Worm (Caenorhabditis elegans) whole organism, dauer: ENCODE results near the gene nfyc-1.

Experiments
- unc-62 ChIP-seq: sonication (generic microtip); optimal IDR thresholded peaks from 2 replicates; lab custom pipeline; 2017; ENCODE audit warnings: missing biosample characterization, missing genetic modification reagents, missing genetic modification characterization

nfyc-1 gene

DNA sequence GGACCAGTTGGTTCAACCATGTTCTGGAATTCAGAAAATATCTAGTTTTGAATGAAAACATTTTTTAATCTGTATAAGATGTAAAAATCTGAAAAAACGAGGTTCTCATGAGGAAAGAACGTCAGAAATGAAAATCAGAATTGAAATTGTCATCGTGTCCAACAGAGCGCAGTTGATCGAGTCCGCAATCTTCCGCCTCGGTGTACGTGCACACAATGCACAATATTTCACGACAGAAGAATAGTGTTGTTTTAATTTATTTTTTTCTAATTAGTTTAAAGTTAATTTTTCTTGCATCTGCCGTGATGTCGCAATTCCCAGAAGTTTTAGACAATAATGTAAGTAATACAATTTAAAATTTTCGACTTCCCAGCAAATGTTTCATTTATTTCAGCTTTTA lies at the start of gene nfyc-1:
Gene nfyc-1, plus strand, starts transcription at position 268 of the 400 bp plus-strand sequence.
- TF ChIP-seq unc-62 = no peak

DNA sequence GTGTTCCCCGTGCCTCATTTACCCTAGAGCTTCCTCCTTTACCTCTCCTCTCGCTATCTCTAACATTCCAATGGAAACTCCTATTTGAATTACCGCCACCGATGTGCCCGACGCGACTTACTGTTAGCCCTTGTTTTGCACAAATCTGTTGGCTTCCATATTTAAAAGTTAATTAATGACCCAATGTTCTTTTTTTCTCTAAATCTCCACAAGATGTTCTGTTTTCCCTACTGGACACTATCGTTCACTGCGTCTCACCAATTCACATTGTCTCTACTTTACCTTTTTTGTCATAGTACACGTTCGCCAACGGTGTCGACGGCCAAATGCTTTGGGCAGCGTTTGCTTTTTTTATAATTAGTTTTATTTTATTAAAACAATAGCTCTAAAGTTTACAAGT lies 43.1 kb upstream of the nfyc-1 start:
- TF ChIP-seq unc-62 = no peak

DNA sequence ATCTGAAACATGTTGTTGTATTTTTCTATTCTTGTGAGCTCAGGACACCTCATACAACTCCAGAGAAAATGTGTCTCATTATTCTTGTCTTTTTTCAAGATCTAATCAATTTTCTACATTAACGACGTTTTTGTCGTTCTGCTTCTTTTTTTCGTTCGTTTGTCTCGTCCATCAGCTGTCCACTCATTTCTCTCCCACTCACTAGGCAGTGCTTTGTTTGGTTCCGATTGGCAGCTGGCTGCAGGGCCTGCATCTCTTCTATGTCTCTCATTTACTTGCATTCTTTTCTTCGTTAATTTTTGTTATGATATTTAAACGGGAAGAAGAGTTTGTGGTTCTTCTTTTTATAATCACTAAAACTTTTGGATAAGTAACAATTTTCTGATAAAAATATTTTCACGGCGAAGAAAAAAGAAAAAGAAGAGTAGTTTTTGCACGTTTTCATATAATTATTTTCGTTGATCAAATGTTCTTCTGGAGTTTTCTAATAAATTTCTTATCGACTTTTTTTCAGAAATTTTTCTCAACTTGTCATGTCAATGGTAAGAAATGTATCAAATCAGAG lies 42.3 kb upstream of the nfyc-1 start, which contains the start of gene 2L52.1:
Gene 2L52.1, plus strand, starts transcription at position 515 of the 565 bp plus-strand sequence.
- TF ChIP-seq unc-62 = no peak

DNA sequence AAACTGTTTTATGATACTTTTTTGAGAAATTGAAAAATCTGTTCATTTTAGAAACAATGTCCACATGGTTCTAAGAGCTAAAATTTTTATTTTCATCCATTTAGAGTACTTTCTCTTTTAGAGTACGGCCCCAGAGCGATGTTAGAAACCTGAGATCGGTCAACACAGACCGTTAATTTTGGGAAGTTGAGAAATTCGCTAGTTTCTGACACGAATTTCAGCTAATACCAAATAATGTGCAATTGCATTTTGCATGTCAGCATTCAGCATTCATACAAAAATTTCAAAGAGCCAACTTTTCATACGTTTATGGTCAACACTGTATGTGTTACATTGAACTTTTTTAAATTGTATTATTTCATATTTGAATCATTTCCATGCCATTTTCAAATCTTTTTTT lies 38.9 kb upstream of the nfyc-1 start:
- TF ChIP-seq unc-62 = no peak

DNA sequence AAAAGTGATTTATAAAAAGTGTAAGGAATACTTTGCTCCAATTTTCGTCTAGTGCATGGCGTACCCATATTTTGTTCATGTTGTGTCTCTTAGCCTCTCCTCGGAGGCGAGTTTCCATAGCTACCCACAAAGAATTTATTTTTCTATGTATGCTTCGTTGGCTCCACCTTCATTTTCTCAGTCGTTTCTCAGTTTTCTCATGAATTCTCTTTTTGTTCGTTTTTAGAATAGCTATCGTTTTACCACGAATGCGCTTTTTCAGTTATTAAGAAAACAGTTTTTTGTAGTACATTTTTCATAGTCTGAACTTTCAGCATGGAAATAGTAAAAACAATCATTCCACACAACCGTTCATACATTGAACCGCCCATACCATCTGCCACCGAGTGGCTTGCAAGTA lies 37.4 kb upstream of the nfyc-1 start, which contains the start of gene osta-1:
Gene osta-1, plus strand, starts transcription at position 309 of the 400 bp plus-strand sequence.
- no peak for TF ChIP-seq unc-62

DNA sequence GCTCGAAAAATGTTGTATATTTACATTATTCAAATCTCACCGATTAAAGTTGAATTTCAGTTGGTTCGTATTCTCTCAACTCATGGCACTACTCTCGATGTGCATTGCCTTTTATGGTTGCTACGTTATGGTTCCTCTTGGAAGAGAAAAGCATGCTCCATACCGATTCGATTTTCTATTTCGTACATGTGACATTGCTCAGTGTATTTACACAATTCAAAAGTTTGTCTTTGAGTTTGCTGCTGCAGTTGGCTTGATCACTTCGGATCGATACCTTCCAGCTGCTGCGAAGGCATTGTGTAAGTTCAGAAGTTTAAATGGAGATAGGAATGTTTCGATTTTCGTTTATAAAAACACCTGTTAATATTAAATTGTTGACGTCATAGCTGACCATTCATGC lies 35.5 kb upstream of the nfyc-1 start:
- no peak for TF ChIP-seq unc-62

DNA sequence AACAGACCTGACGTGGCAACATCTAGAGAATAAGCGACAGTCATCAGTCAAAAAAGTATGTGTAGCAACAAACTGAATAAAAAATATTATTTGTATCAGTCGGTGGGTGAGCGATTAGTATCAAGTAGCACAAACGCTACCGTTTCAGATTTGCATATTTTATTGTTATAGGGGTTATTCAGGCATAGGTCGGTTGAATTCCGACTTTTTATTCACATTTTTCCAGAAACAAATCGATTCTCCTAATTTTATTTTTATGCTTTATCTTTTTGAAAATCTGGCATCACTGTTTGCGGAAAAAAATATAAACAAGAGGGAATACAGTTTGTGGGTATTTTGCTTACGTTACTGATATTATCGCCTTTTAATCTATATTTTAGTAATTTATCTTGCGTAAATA lies 31.9 kb upstream of the nfyc-1 start, which contains the start of gene best-4:
Gene best-4, minus strand, starts transcription at position 101 of the 400 bp plus-strand sequence.
- no peak for TF ChIP-seq unc-62

DNA sequence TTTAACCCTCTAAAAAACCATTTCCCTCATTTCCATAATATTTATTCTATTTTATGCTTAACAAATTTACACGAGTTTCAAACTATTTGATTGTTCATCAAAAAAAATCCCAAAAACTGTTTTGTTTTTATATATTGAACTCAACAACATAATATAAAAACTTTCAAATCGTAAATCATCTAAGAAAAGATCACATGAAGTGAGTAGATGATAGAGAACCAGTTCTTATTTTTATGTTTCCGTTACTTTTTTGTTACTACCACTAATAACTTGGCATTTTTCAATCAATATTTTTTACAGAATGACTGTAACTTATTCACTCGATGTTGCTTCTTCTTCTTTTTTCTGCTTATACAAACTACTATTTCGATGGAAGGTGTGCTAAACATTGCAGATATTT lies 31.0 kb upstream of the nfyc-1 start, which contains the start of gene best-3:
Gene best-3, plus strand, starts transcription at position 301 of the 400 bp plus-strand sequence.
- no peak for TF ChIP-seq unc-62

DNA sequence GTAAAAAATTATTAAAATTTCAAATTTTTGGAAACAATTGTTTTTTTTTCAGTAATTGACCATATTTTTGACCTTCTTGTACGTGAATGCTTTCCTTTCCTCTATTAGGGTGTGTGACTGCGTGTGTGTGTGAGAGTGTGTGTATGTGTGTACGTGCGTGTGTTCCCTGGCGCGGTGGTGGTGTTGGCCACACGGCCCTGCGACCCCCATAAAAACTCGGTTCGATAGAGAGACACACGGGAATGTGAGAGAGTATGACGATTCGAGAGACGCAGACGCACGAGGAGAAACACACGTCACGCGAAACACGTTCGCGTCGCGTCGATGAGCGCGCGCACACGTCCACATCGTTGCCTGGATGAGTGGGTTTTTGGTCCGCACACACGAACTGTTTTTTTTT lies 24.9 kb upstream of the nfyc-1 start:
- no peak for TF ChIP-seq unc-62

DNA sequence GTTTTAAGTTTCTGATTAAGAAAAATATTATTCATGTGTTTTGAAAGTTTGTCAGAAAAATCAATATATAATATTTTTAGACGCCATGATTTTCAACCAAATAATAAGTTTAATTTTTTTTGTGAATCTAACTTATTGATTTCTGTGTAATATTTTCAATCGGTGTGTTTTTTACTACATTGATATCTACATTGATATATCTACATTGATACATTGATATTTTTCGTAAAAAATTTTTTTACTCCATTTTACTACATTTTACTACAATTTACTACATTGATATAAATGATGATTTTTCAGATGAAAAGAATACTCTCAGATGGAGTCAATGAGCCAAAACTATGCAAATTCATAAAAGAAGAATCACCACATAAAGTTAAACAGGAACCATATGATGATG lies 24.5 kb upstream of the nfyc-1 start, which contains the start of gene gmeb-1:
Gene gmeb-1, plus strand, starts transcription at position 301 of the 400 bp plus-strand sequence.
- TF ChIP-seq unc-62 = no peak

DNA sequence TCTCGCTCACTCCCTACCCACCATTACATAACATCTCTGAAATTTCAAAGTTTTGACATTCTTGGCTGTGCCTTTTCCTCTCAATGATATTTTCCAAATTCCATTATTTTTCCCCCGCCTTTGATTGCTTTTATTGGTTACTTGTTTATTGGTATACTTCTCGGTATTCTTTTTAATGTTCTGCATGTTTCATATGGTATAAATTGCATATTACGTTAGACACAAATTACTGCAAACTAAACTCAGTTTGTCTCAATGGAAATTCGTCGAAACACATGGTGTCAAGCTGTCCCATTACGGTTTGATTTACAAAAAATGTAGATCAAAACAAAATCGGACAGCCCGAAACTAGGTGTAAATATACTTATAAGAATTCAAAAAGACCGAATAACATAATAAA lies 21.8 kb upstream of the nfyc-1 start:
- TF ChIP-seq unc-62 = no peak

DNA sequence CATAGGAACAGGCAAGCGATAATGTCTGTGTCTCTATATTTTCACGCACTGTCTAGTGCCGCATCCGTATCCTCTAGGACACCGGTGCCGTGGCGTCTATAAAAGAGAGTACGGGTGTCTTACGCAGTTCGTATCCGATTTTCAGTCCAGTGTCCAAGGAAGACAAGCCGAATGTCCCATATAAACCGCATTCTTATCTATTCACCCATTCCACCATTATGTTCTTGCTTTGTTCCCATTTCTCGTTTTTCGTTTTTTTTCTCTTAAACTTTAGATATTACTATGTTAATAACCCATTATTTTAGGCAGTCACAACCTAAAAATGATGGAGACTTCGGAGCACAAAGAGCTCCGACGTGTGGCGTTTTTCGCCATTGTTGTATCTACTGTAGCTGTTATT lies 20.7 kb upstream of the nfyc-1 start, which contains the start of gene sqt-2:
Gene sqt-2, plus strand, starts transcription at position 301 of the 400 bp plus-strand sequence.
- TF ChIP-seq unc-62 = no peak

DNA sequence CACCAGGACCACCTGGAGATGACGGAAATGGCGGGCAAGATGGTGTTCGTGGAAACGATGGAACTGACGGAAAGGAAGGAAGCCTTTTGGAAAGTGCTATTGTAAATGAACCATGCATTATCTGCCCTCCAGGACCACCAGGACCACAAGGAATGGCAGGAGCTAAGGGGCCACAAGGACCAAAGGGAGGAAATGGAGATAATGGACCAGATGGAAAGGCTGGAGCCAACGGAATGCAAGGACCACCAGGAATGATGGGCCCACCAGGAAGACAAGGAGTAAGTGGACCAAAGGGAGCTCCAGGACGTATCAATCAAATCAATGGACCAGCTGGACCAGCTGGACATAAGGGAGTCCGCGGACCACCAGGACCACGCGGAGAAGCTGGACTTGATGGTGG lies 20.0 kb upstream of the nfyc-1 start:
- TF ChIP-seq unc-62 = no peak

DNA sequence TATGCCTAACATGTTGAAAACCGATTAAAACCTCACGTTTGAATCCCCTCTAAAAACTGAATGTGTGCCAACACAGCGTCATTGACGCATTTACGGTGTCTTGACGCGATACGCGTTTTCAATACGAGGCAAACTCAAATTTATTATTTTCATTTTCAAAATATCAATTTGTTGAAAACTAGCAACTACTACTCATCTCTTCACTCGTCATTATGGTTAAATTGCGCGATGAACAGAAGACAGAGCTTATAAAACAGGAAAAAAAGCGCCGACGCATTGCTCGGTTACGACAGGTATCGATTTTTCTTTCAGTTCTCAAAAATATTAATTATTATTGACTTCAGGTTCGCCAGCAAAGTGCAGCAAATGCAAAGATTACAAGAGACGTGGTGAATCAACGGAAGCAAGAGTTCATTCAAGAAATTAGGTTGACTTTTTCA lies 19.1 kb upstream of the nfyc-1 start, which contains the start of gene enee-1:
Gene enee-1, plus strand, starts transcription at position 108 of the 440 bp plus-strand sequence.
- no peak for TF ChIP-seq unc-62

DNA sequence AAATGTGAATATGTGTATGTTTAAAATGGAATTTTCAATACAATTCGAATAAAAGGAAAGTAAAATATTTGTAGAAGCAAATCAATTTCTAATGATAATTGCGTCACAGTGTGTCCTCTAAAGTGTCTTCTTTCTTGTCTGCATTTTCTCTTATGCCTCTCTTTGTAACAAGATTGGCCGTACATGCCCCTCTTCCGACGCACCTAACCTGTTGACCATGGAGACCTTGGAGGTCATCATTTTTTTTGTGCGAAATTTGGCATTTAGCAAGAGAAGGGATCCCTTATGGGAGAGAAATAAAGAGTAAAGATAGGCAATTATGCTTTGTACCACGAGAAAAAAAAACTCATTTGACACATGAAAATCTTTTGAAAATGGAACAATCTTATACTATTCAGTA lies 15.4 kb upstream of the nfyc-1 start, which contains the start of gene F23F1.4:
Gene F23F1.4, minus strand, starts transcription at position 141 of the 400 bp plus-strand sequence.
- TF ChIP-seq unc-62 = no peak

DNA sequence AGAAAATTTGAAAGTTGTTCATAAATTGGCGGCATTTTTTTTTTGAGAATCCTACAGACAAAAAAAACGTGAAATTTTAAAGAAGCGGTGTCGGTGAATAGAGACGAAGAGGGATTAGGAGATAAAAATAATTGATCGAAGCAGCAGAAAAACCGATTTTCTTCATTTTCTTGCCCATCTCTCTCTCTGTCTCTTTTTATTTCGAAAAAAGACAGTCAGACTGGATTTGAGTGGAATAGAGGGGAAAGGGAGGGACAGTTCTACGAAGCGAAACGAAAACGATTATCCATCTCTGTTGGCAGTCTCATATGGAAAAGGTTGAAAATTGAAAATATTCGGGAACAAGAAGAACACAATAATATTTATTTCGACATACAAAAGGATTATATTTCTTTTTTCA lies 14.1 kb upstream of the nfyc-1 start:
- TF ChIP-seq unc-62 = no peak

DNA sequence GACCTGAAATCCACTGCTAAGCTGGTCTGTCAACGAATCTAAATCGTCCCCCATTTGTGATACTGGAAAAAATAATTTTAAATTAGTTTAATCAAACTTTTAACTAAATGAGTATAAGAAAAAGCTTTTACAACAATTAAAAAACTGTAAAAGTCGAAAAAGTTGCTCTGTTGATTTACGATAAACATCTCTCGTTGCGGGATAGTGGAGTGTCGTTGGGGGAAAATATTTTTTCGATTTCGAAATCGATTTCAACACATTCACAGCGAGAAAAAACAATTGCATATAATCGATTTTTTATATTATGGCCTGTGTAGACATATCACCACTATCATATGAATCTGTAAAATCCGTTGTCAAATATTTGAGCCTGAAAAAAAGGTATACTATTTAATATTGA lies 12.2 kb upstream of the nfyc-1 start, which contains the start of the genes F23F1.5 and fbxc-54:
Gene F23F1.5, minus strand, starts transcription at position 64 of the 400 bp plus-strand sequence.
Gene fbxc-54, plus strand, starts transcription at position 199 of the 400 bp plus-strand sequence.
- TF ChIP-seq unc-62 = no peak

DNA sequence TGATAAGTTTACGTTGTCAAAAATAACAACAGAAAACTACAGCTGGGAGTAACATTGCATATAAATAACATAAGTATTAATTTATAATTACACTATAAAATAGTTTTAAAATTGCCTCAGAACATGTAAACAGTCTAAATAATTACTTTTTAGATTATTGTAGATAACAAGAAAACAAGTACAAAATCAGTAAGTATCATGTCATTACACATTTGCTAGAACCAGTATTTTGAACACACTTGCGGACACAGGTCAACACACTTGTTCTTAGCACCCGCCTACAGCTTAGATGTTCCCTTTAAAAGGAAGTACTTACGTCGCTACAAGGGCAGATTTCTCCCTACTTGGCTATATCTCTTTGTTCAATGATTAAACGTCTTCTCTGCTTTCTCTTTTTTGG lies 9.8 kb upstream of the nfyc-1 start, which contains the start of gene F23F1.2:
Gene F23F1.2, plus strand, starts transcription at position 301 of the 400 bp plus-strand sequence.
- TF ChIP-seq unc-62 = no peak
